Worm (Caenorhabditis elegans) whole organism, midembryonic: ENCODE data around the gene M04B2.6.

Experiments used
- flt-1 ChIP-seq: fragments of 200-800 bp; sonication (Bioruptor generic); IDR thresholded peaks from 2 replicates; pipeline ENCODE4 v1.3.6; 2022; ENCODE audit warnings: missing genetic modification characterization, missing compliant biosample characterization
- klf-2 ChIP-seq: fragments of 200-800 bp; sonication (Bioruptor generic); conservative IDR thresholded peaks from 2 replicates; pipeline ENCODE4 v1.3.6; 2022; ENCODE audit warnings: missing genetic modification reagents, missing genetic modification characterization, missing compliant biosample characterization
- ztf-23 ChIP-seq: fragments of 200-800 bp; sonication (Bioruptor generic); IDR thresholded peaks from 2 replicates; pipeline ENCODE4 v1.3.6; 2022; ENCODE audit warnings: missing genetic modification reagents, missing genetic modification characterization, missing compliant biosample characterization

DNA sequence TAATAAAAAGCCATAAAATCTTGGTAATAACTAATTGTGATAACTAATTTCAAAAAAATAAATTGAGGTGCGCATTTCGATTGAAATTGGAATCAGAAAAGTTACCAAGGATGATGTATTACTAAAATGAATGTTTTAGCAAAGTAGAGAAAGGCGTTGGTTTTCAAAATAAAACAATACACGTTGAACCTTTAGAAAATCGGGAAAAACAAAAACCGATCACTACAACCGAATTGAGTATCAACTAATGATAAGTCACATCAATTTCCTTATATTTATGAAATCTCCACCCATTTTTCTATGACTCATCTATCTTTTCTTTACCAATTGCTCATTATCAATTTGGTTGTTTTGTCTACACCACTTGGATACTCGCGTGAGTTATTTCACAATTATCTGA is 10.1 kb downstream of the M04B2.6 start, which contains the start of gene H21P03.10:
- TF ChIP-seq ztf-23 (GFP tag; lab: Robert Waterston, UW) (no peak), flt-1 (no peak), klf-2 (GFP tag; lab: Robert Waterston, UW) (no peak)
